Worm (Caenorhabditis elegans): ENCODE measurements around the gene lro-1.

lro-1 gene

ce11 chrX:6277252-6277651 is 5.4 kb downstream of the lro-1 start (continued):
- TF ChIP-seq ama-1 (optimal IDR thresholded peaks at IDR 0.05) = no peak
- TF ChIP-seq unc-39 (tag; optimal IDR thresholded peaks at IDR 0.05) = no peak
- peak; percentile 31 for TF ChIP-seq crh-2 (tag; optimal IDR thresholded peaks at IDR 0.05)
- no peak for TF ChIP-seq blmp-1 (tag; optimal IDR thresholded peaks at IDR 0.05; ENCODE audit: insufficient read depth)
- no peak for TF ChIP-seq lin-11 (tag; optimal IDR thresholded peaks at IDR 0.05)

ce11 chrX:6278296-6278695 is 6.4 kb downstream of the lro-1 start:
- TF ChIP-seq unc-62 (GFP tag; optimal IDR thresholded peaks at IDR 0.05) (no peak), nhr-6 (tag; optimal IDR thresholded peaks at IDR 0.05) (no peak), nhr-25 (tag; optimal IDR thresholded peaks at IDR 0.05) (peak; percentile 52)

ce11 chrX:6279625-6280024 is 7.7 kb downstream of the lro-1 start, which contains the start of gene col-166:
Gene col-166, plus strand, starts transcription at chrX:6280016.
- no peak for TF ChIP-seq nhr-6 (tag; optimal IDR thresholded peaks at IDR 0.05)
- TF ChIP-seq gmeb-1 (tag; optimal IDR thresholded peaks at IDR 0.05) = no peak
- TF ChIP-seq lin-11 (tag; optimal IDR thresholded peaks at IDR 0.05) = no peak
- no peak for TF ChIP-seq egl-27 (tag; optimal IDR thresholded peaks at IDR 0.05)
- no peak for TF ChIP-seq peb-1 (tag; optimal IDR thresholded peaks at IDR 0.05)
- TF ChIP-seq mab-5 (tag; optimal IDR thresholded peaks at IDR 0.05) = no peak
- no peak for TF ChIP-seq mbf-1 (tag; optimal IDR thresholded peaks at IDR 0.05)
- TF ChIP-seq fos-1 (tag; optimal IDR thresholded peaks at IDR 0.05) = no peak
- TF ChIP-seq ZK546.5 (tag; optimal IDR thresholded peaks at IDR 0.05) = no peak
- TF ChIP-seq elt-3 (tag; optimal IDR thresholded peaks at IDR 0.05) = no peak
- no peak for TF ChIP-seq unc-55 (GFP tag; optimal IDR thresholded peaks at IDR 0.05)
- no peak for TF ChIP-seq ceh-82 (tag; optimal IDR thresholded peaks at IDR 0.05)
- no peak for TF ChIP-seq ztf-4 (tag; optimal IDR thresholded peaks at IDR 0.05)
- TF ChIP-seq sem-4 (tag; optimal IDR thresholded peaks at IDR 0.05) = no peak
- TF ChIP-seq blmp-1 (tag; optimal IDR thresholded peaks at IDR 0.05; ENCODE audit: insufficient read depth) = peak; percentile 30
- no peak for TF ChIP-seq unc-39 (tag; optimal IDR thresholded peaks at IDR 0.05)
- peak; percentile 59 for TF ChIP-seq sma-3 (GFP tag; optimal IDR thresholded peaks at IDR 0.05)
- TF ChIP-seq nhr-129 (tag; optimal IDR thresholded peaks at IDR 0.05) = no peak
- no peak for TF ChIP-seq ztf-11 (tag; optimal IDR thresholded peaks at IDR 0.05)
- no peak for TF ChIP-seq C34F6.9 (tag; optimal IDR thresholded peaks at IDR 0.05)
- TF ChIP-seq snpc-4 (tag; optimal IDR thresholded peaks at IDR 0.05) = no peak
- peak; percentile 60 for TF ChIP-seq nhr-25 (tag; optimal IDR thresholded peaks at IDR 0.05)
- no peak for TF ChIP-seq elt-1 (tag; optimal IDR thresholded peaks at IDR 0.05)
- no peak for TF ChIP-seq Y55F3AM.14 (GFP tag; optimal IDR thresholded peaks at IDR 0.05)
- TF ChIP-seq lin-39 (tag; optimal IDR thresholded peaks at IDR 0.05) = no peak
- no peak for TF ChIP-seq nhr-10 (tag; optimal IDR thresholded peaks at IDR 0.05)
- no peak for TF ChIP-seq ceh-16 (tag; optimal IDR thresholded peaks at IDR 0.05)
- no peak for TF ChIP-seq aly-2 (tag; optimal IDR thresholded peaks at IDR 0.05)
- TF ChIP-seq nhr-12 (tag; optimal IDR thresholded peaks at IDR 0.05) = no peak
- peak; percentile 16 for TF ChIP-seq crh-2 (tag; optimal IDR thresholded peaks at IDR 0.05)
- TF ChIP-seq F13H6.1 (tag; optimal IDR thresholded peaks at IDR 0.05) = no peak
- TF ChIP-seq nhr-77 (tag; optimal IDR thresholded peaks at IDR 0.05) = no peak
- TF ChIP-seq dmd-4 (tag; optimal IDR thresholded peaks at IDR 0.05) = no peak
- no peak for TF ChIP-seq nhr-11 (tag; optimal IDR thresholded peaks at IDR 0.05)
- peak; percentile 38 for TF ChIP-seq sma-9 (GFP tag; optimal IDR thresholded peaks at IDR 0.05)
- no peak for TF ChIP-seq sma-9 (tag; optimal IDR thresholded peaks at IDR 0.05)
- TF ChIP-seq skn-1 (tag; optimal IDR thresholded peaks at IDR 0.05) = no peak
- TF ChIP-seq alr-1 (tag; optimal IDR thresholded peaks at IDR 0.05) = no peak
- TF ChIP-seq lsy-2 (tag; optimal IDR thresholded peaks at IDR 0.05) = no peak
- no peak for TF ChIP-seq nhr-21 (tag; optimal IDR thresholded peaks at IDR 0.05)
- TF ChIP-seq nhr-237 (tag; optimal IDR thresholded peaks at IDR 0.05) = no peak
- TF ChIP-seq zag-1 (tag; optimal IDR thresholded peaks at IDR 0.05) = no peak
- TF ChIP-seq R02D3.7 (tag; optimal IDR thresholded peaks at IDR 0.05) = no peak
- no peak for TF ChIP-seq unc-62 (GFP tag; optimal IDR thresholded peaks at IDR 0.05)
- TF ChIP-seq ztf-1 (GFP tag; conservative IDR thresholded peaks at IDR 0.05) = no peak
- no peak for TF ChIP-seq mdl-1 (tag; optimal IDR thresholded peaks at IDR 0.05)
- peak; percentile 94 for TF ChIP-seq ama-1 (optimal IDR thresholded peaks at IDR 0.05)
- TF ChIP-seq nhr-23 (tag; optimal IDR thresholded peaks at IDR 0.05) = no peak
- TF ChIP-seq lin-13 (GFP tag; optimal IDR thresholded peaks at IDR 0.05) = peak; percentile 17
